Worm (Caenorhabditis elegans): ENCODE data around the gene nhr-135.

Gene nhr-135

ce11 chrV:7111276-7111675, 17.7 kb upstream of the nhr-135 start:
- TF ChIP-seq Y75B8A.6 (GFP tag; IDR thresholded peaks at IDR 0.05) (no peak), ces-1 (GFP tag; optimal IDR thresholded peaks at IDR 0.05) (peak; percentile 71), fkh-10 (GFP tag; optimal IDR thresholded peaks at IDR 0.05) (peak; percentile 80), rbr-2 (tag; optimal IDR thresholded peaks at IDR 0.05) (peak; percentile 24), tra-1 (GFP tag; IDR thresholded peaks at IDR 0.05) (no peak), egl-27 (tag; optimal IDR thresholded peaks at IDR 0.05) (no peak), unc-62 (GFP tag; optimal IDR thresholded peaks at IDR 0.05 in 1 of 2) (peak in 1 of 2 experiments; percentile 56), unc-62 (tag; optimal IDR thresholded peaks at IDR 0.05) (no peak)

- TF ChIP-seq zip-11 (GFP tag; IDR thresholded peaks at IDR 0.05): no peak
- TF ChIP-seq D1046.2 (GFP tag; IDR thresholded peaks at IDR 0.05): no peak
- no peak for TF ChIP-seq ceh-62 (tag; optimal IDR thresholded peaks at IDR 0.05)
- TF ChIP-seq mxl-2 (GFP tag; conservative IDR thresholded peaks at IDR 0.05): no peak
- no peak for TF ChIP-seq pqm-1 (tag; optimal IDR thresholded peaks at IDR 0.05)
- TF ChIP-seq snpc-1.2 (GFP tag; IDR thresholded peaks at IDR 0.05): no peak
- no peak for TF ChIP-seq madf-5 (GFP tag; IDR thresholded peaks at IDR 0.05)
- no peak for TF ChIP-seq Y5F2A.4 (GFP tag; optimal IDR thresholded peaks at IDR 0.05)
Observed at ce11 chrV:7110370-7110769, 16.8 kb upstream of the nhr-135 start.

ce11 chrV:7106499-7107152, 13.1 kb upstream of the nhr-135 start:
- TF ChIP-seq ZK337.2 (GFP tag; IDR thresholded peaks at IDR 0.05) (no peak), daf-12 (tag; optimal IDR thresholded peaks at IDR 0.05) (no peak), nhr-41 (GFP tag; IDR thresholded peaks at IDR 0.05) (no peak), unc-130 (GFP tag; optimal IDR thresholded peaks at IDR 0.05) (no peak), sdz-12 (GFP tag; optimal IDR thresholded peaks at IDR 0.05) (no peak), fkh-10 (GFP tag; optimal IDR thresholded peaks at IDR 0.05) (peak; percentile 59), mep-1 (tag; optimal IDR thresholded peaks at IDR 0.05) (no peak), fos-1 (tag; optimal IDR thresholded peaks at IDR 0.05) (no peak), set-16 (GFP tag; IDR thresholded peaks at IDR 0.05) (peak; percentile 52; the same call in 1 of the 2 replicates), dmd-9 (GFP tag; IDR thresholded peaks at IDR 0.05) (no peak), zip-2 (tag; optimal IDR thresholded peaks at IDR 0.05) (no peak), ama-1 (optimal IDR thresholded peaks at IDR 0.05) (no peak)

ce11 chrV:7103247-7103646, 9.7 kb upstream of the nhr-135 start, which contains the start of gene odr-2:
TSS of gene odr-2 (plus strand) at chrV:7103547.
- no peak for TF ChIP-seq lin-38 (GFP tag; IDR thresholded peaks at IDR 0.05)
- TF ChIP-seq mxl-3 (GFP tag; optimal IDR thresholded peaks at IDR 0.05): no peak
- no peak for TF ChIP-seq mdt-29 (GFP tag; IDR thresholded peaks at IDR 0.05)
- no peak for TF ChIP-seq daf-19 (GFP tag; conservative IDR thresholded peaks at IDR 0.05)
- TF ChIP-seq nhr-111 (GFP tag; optimal IDR thresholded peaks at IDR 0.05): no peak
- TF ChIP-seq hif-1 (tag; optimal IDR thresholded peaks at IDR 0.05): no peak
- TF ChIP-seq aha-1 (tag): no peak
- TF ChIP-seq zfp-3 (GFP tag; conservative IDR thresholded peaks at IDR 0.05): no peak
- TF ChIP-seq sdz-12 (GFP tag; optimal IDR thresholded peaks at IDR 0.05): no peak
- TF ChIP-seq nhr-10 (tag; optimal IDR thresholded peaks at IDR 0.05): no peak
- no peak for TF ChIP-seq rbr-2 (tag; optimal IDR thresholded peaks at IDR 0.05)
- TF ChIP-seq madf-5 (GFP tag; IDR thresholded peaks at IDR 0.05): no peak
- no peak for TF ChIP-seq nhr-237 (tag; optimal IDR thresholded peaks at IDR 0.05)
- TF ChIP-seq ceh-28 (tag; optimal IDR thresholded peaks at IDR 0.05): no peak
- TF ChIP-seq duxl-1 (tag; optimal IDR thresholded peaks at IDR 0.05; ENCODE audit: poor library complexity): no peak
